Worm (Caenorhabditis elegans) whole organism, midembryonic: ENCODE data around the gene K10B4.3.

Source experiments
- flt-1 ChIP-seq: fragments of 200-800 bp; sonication (Bioruptor generic); IDR thresholded peaks from 2 replicates; pipeline ENCODE4 v1.3.6; 2022; ENCODE audit warnings: missing genetic modification characterization, missing compliant biosample characterization
- ztf-29 ChIP-seq: fragments of 200-800 bp; sonication (Bioruptor generic); IDR thresholded peaks from 2 replicates; pipeline ENCODE4 v1.3.6; 2022; ENCODE audit warnings: missing genetic modification reagents, missing genetic modification characterization, missing compliant biosample characterization

DNA sequence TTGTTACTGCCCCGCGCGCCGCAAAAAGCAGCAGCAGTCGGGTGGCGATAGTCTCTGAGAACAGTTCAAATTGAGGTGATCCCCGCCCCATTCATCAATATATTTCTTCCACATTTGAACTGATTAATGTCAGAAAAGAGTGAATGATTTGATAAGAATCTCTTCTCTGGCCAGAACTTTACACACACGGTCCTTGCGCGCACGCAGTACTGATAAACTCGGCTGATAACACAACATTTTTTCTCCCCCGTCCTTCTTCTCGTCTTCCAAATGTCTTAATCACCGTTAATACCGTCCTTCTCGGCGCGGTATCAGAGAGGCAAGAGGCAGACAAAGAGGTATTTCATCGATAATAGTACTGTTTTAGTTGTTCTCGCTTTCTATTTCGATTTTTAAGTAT, 41.2 kb upstream of the K10B4.3 start, which contains the start of gene etr-1:
- TF ChIP-seq flt-1 (GFP tag; lab: Robert Waterston, UW) (no peak), ztf-29 (GFP tag; lab: Robert Waterston, UW) (no peak)
